Worm (Caenorhabditis elegans): ENCODE results near the gene F59H6.15.

Gene F59H6.15

ce11 chrII:2033286-2033685 lies 20.5 kb downstream of the F59H6.15 start, which contains the start of gene F59H6.14:
Gene F59H6.14 (plus strand): TSS chrII:2033586.
- TF ChIP-seq lsl-1 (GFP tag; optimal IDR thresholded peaks at IDR 0.05), result peak; percentile 18
- TF ChIP-seq mxl-1 (tag; optimal IDR thresholded peaks at IDR 0.05), result no peak

DNA sequence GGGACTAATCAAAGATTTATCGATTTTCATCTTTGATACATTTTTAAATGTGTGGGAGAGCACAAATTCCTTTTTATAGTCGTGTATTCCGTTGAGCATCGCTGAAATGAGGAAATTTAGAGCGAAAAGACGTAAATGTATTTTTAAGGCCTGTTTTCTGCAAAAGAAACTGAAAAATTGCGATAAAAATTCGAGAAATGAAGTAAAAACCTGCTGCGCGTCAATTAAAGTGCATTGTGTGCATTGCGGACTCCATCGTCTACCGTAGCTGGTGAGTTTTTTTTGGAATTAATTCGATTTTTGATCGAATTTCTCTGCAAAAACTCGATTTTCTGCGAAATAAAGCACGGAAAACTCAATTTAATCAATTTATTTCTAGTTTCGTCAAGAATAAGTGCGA lies 26.5 kb downstream of the F59H6.15 start, which contains the start of gene bath-19:
TSS of gene bath-19 (minus strand) at position 101 of the 400 bp plus-strand sequence.
- TF ChIP-seq F22D6.2 (tag; optimal IDR thresholded peaks at IDR 0.05) (no peak), lsl-1 (GFP tag; optimal IDR thresholded peaks at IDR 0.05) (peak; percentile 54), Y95B8A.8 (GFP tag; IDR thresholded peaks at IDR 0.05) (no peak), gei-17 (GFP tag; optimal IDR thresholded peaks at IDR 0.05) (no peak), K11D2.4 (GFP tag; IDR thresholded peaks at IDR 0.05) (no peak), ceh-40 (GFP tag; IDR thresholded peaks at IDR 0.05) (no peak), hmg-20 (GFP tag; IDR thresholded peaks at IDR 0.05) (no peak), ztf-18 (tag; optimal IDR thresholded peaks at IDR 0.05) (no peak)

- no peak for TF ChIP-seq lin-54 (GFP tag; optimal IDR thresholded peaks at IDR 0.05)
- TF ChIP-seq lsl-1 (GFP tag; optimal IDR thresholded peaks at IDR 0.05), result peak; percentile 31
These were observed 29.6 kb downstream of the F59H6.15 start, which contains the start of gene bath-20 for ce11 chrII:2042447-2042846. Gene bath-20 (minus strand): TSS chrII:2042547.

ce11 chrII:2045505-2045904 lies 32.7 kb downstream of the F59H6.15 start, which contains the start of gene bath-24:
Gene bath-24 (minus strand): TSS chrII:2045605.
- TF ChIP-seq ztf-25 (GFP tag; IDR thresholded peaks at IDR 0.05) (no peak), lsl-1 (GFP tag; optimal IDR thresholded peaks at IDR 0.05) (peak; percentile 65)

- 0 out of 2 replicates have a peak, but pooled peaks have one; percentile 7 for TF ChIP-seq zfh-2 (GFP tag; conservative IDR thresholded peaks at IDR 0.05)
These were observed 33.8 kb downstream of the F59H6.15 start, which contains the start of gene math-1 for ce11 chrII:2046556-2046955. Gene math-1 (minus strand): TSS chrII:2046656.

ce11 chrII:2051372-2051771 lies 38.6 kb downstream of the F59H6.15 start, which contains the start of gene fbxb-35:
Gene fbxb-35 (plus strand): TSS chrII:2051672.
- TF ChIP-seq rec-8 (tag; optimal IDR thresholded peaks at IDR 0.05) (no peak), C06A6.2 (GFP tag; conservative IDR thresholded peaks at IDR 0.05) (no peak), snpc-4 (GFP tag; optimal IDR thresholded peaks at IDR 0.05) (no peak), snpc-4 (tag; optimal IDR thresholded peaks at IDR 0.05) (no peak), hmg-20 (GFP tag; IDR thresholded peaks at IDR 0.05) (no peak), Y95B8A.8 (GFP tag; IDR thresholded peaks at IDR 0.05) (no peak), attf-5 (GFP tag; optimal IDR thresholded peaks at IDR 0.05) (no peak), let-607 (tag; optimal IDR thresholded peaks at IDR 0.05) (no peak), akir-1 (GFP tag; optimal IDR thresholded peaks at IDR 0.05) (no peak), ztf-6 (GFP tag; IDR thresholded peaks at IDR 0.05) (no peak), unc-130 (GFP tag; optimal IDR thresholded peaks at IDR 0.05) (no peak), snpc-1.3 (tag; optimal IDR thresholded peaks at IDR 0.05; ENCODE audit: insufficient read depth) (no peak), zim-3 (tag; optimal IDR thresholded peaks at IDR 0.05) (no peak), nhr-120 (GFP tag; IDR thresholded peaks at IDR 0.05) (no peak), xnd-1 (tag; optimal IDR thresholded peaks at IDR 0.05) (no peak), dpff-1 (tag; optimal IDR thresholded peaks at IDR 0.05) (no peak), lin-54 (GFP tag; optimal IDR thresholded peaks at IDR 0.05) (no peak), nfya-2 (GFP tag; IDR thresholded peaks at IDR 0.05) (no peak)

ce11 chrII:2058985-2059384 lies 46.2 kb downstream of the F59H6.15 start, which contains the start of gene F07E5.5:
Gene F07E5.5 (minus strand): TSS chrII:2059070.
- TF ChIP-seq F55B11.4 (tag; optimal IDR thresholded peaks at IDR 0.05; ENCODE audit: borderline replicate concordance, insufficient read depth) (no peak), chd-7 (tag; optimal IDR thresholded peaks at IDR 0.05) (no peak), ceh-58 (GFP tag; IDR thresholded peaks at IDR 0.05) (no peak), D2030.7 (GFP tag; IDR thresholded peaks at IDR 0.05) (peak; percentile 37; the same call in 1 of the 2 replicates), F52B5.7 (tag; optimal IDR thresholded peaks at IDR 0.05) (no peak), efl-1 (GFP tag; optimal IDR thresholded peaks at IDR 0.05) (peak; percentile 16), C06A6.2 (GFP tag; conservative IDR thresholded peaks at IDR 0.05) (no peak), ztf-28 (GFP tag; IDR thresholded peaks at IDR 0.05) (no peak), hlh-12 (tag; optimal IDR thresholded peaks at IDR 0.05) (no peak), B0035.1 (tag; optimal IDR thresholded peaks at IDR 0.05) (no peak), lsl-1 (GFP tag; optimal IDR thresholded peaks at IDR 0.05) (peak; percentile 82), attf-5 (GFP tag; optimal IDR thresholded peaks at IDR 0.05) (peak; percentile 1), lin-35 (GFP tag; optimal IDR thresholded peaks at IDR 0.05) (no peak)
